Worm (Caenorhabditis elegans): ENCODE measurements around the gene F53A9.1.

ce11 chrX:8714845-8715244, 3.5 kb downstream of the F53A9.1 start:
- no peak for TF ChIP-seq ztf-23 (GFP tag; IDR thresholded peaks at IDR 0.05)
- TF ChIP-seq tab-1 (GFP tag; IDR thresholded peaks at IDR 0.05) = no peak
- TF ChIP-seq klf-2 (GFP tag; conservative IDR thresholded peaks at IDR 0.05) = no peak
- TF ChIP-seq cog-1 (tag; optimal IDR thresholded peaks at IDR 0.05) = no peak
- no peak for TF ChIP-seq T22C8.4 (GFP tag; IDR thresholded peaks at IDR 0.05)
- TF ChIP-seq ref-1 (GFP tag; conservative IDR thresholded peaks at IDR 0.05) = no peak
